Fruit fly (Drosophila melanogaster) whole organism, prepupa: ENCODE measurements around the gene N.

Experiments
- CG10669 ChIP-seq: fragments of 200-800 bp; sonication (Bioruptor generic); optimal IDR thresholded peaks from 3 replicates; lab custom pipeline; 2018; ENCODE audit warnings: missing biosample characterization, mild to moderate bottlenecking, missing genetic modification characterization, moderate library complexity
- CG11294 ChIP-seq: fragments of 200-800 bp; sonication (Bioruptor generic); IDR thresholded peaks from 2 replicates; pipeline ENCODE4 v1.3.6; 2022; ENCODE audit warnings: missing biosample characterization, missing genetic modification characterization
- ss ChIP-seq, 2 experiments: fragments of 200-800 bp; sonication (Bioruptor generic); optimal IDR thresholded peaks; 2 replicates in 1 of 2; 3 replicates in 1 of 2; lab custom pipeline; 2017 to 2018; ENCODE audit warnings: mild to moderate bottlenecking in 2 of 2, missing biosample characterization in 2 of 2, missing genetic modification characterization in 2 of 2, moderate library complexity in 1 of 2

dm6 chrX:3157048-3157703 lies 22.5 kb downstream of the N start:
- no peak for TF ChIP-seq CG10669
- TF ChIP-seq CG11294 (GFP tag; lab: Robert Waterston, UW): no peak
- no peak for TF ChIP-seq ss (GFP tag; optimal IDR thresholded peaks at IDR 0.05; lab: Kevin White, UChicago)
